Fruit fly (Drosophila melanogaster): ENCODE results near the gene CG3527.
A peak's percentile ranks its signal among the peaks of the same experiment; 100 is the strongest.

Gene CG3527

DNA sequence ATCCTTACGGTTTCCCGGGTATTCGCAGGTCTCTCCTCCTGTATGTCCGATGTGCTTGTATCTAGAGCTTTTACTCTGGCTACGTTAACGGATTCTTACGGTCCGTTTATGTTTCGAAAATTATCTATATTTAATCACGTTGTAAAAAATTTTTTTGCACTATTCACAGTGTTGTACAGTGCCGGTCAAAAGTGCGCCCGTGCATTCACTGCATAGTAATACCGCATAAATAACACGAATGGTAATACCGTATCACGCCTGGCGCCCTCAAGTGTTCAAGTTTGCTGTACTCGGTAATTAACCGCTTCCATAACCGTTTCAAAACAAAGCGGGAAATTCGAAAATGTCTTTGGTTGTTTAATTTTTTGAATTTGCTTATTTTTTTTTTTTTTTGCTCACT, 2.2 kb downstream of the CG3527 start, which contains the start of gene CG11444 (continued):
- TF ChIP-seq C15 (GFP tag; IDR thresholded peaks at IDR 0.05) (no peak), NFAT (GFP tag; IDR thresholded peaks at IDR 0.05) (peak; percentile 50; the same call in 1 of the 2 replicates), CG11247 (GFP tag; IDR thresholded peaks at IDR 0.05) (peak; percentile 26; the same call in 1 of the 2 replicates), CG12219 (GFP tag; optimal IDR thresholded peaks at IDR 0.05) (no peak), CG5245 (GFP tag; optimal IDR thresholded peaks at IDR 0.05) (peak; percentile 26), CG7745 (tag; optimal IDR thresholded peaks at IDR 0.05) (no peak), CG11560 (tag; IDR thresholded peaks at IDR 0.05) (no peak), Hsf (GFP tag; optimal IDR thresholded peaks at IDR 0.05) (peak; percentile 53), psq (GFP tag; optimal IDR thresholded peaks at IDR 0.05) (no peak), Fer2 (tag; optimal IDR thresholded peaks at IDR 0.05) (no peak), lbe (GFP tag; optimal IDR thresholded peaks at IDR 0.05) (peak; percentile 50), Taf1 (GFP tag; IDR thresholded peaks at IDR 0.05) (no peak), CG17361 (GFP tag; IDR thresholded peaks at IDR 0.05) (0 out of 3 replicates have a peak, but pooled peaks have one; percentile 15), jumu (GFP tag; optimal IDR thresholded peaks at IDR 0.05) (peak; percentile 4), pros (GFP tag; optimal IDR thresholded peaks at IDR 0.05) (no peak), Fer1 (GFP tag; optimal IDR thresholded peaks at IDR 0.05) (peak; percentile 52), CG34376 (GFP tag; optimal IDR thresholded peaks at IDR 0.05) (peak; percentile 22), crol (GFP tag; IDR thresholded peaks at IDR 0.05) (no peak), CG2875 (GFP tag; optimal IDR thresholded peaks at IDR 0.05) (no peak), lov (optimal IDR thresholded peaks at IDR 0.05) (no peak), lov (GFP tag; IDR thresholded peaks at IDR 0.05) (no peak), Dll (GFP tag; IDR thresholded peaks at IDR 0.05; ENCODE audit: partially characterized antibody) (no peak), Dad (GFP tag; optimal IDR thresholded peaks at IDR 0.05) (peak; percentile 38), CG11723 (GFP tag; optimal IDR thresholded peaks at IDR 0.05) (no peak), CG15696 (tag; optimal IDR thresholded peaks at IDR 0.05) (no peak), CG4404 (GFP tag; IDR thresholded peaks at IDR 0.05) (no peak), Mes4 (GFP tag; optimal IDR thresholded peaks at IDR 0.05) (no peak), Side (GFP tag; optimal IDR thresholded peaks at IDR 0.05) (peak; percentile 21), Sin3A (optimal IDR thresholded peaks at IDR 0.05) (peak; percentile 41), sqz (GFP tag; optimal IDR thresholded peaks at IDR 0.05) (peak; percentile 73), CG4282 (GFP tag; optimal IDR thresholded peaks at IDR 0.05) (peak; percentile 43), HmgZ (tag; optimal IDR thresholded peaks at IDR 0.05) (peak; percentile 74), CG15479 (GFP tag; optimal IDR thresholded peaks at IDR 0.05) (no peak), scrt (GFP tag; optimal IDR thresholded peaks at IDR 0.05) (no peak), klu (GFP tag; IDR thresholded peaks at IDR 0.05) (no peak), sima (GFP tag; optimal IDR thresholded peaks at IDR 0.05) (no peak), ind (GFP tag; optimal IDR thresholded peaks at IDR 0.05) (peak; percentile 17), CG14710 (tag; optimal IDR thresholded peaks at IDR 0.05) (peak; percentile 63), eve (GFP tag; optimal IDR thresholded peaks at IDR 0.05) (no peak), Xbp1 (GFP tag; optimal IDR thresholded peaks at IDR 0.05) (peak; percentile 61), Mad (GFP tag; optimal IDR thresholded peaks at IDR 0.05) (peak; percentile 24), CG7963 (GFP tag; IDR thresholded peaks at IDR 0.05; ENCODE audit: partially characterized antibody) (no peak), schlank (tag; optimal IDR thresholded peaks at IDR 0.05) (no peak), corto (GFP tag; optimal IDR thresholded peaks at IDR 0.05) (no peak), CG9876 (GFP tag; optimal IDR thresholded peaks at IDR 0.05) (peak; percentile 33), CG9932 (GFP tag; IDR thresholded peaks at IDR 0.05) (peak; percentile 67), cas (GFP tag; IDR thresholded peaks at IDR 0.05) (no peak), lmd (GFP tag; IDR thresholded peaks at IDR 0.05) (no peak), CG2116 (GFP tag; optimal IDR thresholded peaks at IDR 0.05) (peak; percentile 75), amos (GFP tag; IDR thresholded peaks at IDR 0.05; ENCODE audit: partially characterized antibody) (peak; percentile 10; the same call in 1 of the 2 replicates), Dref (GFP tag; IDR thresholded peaks at IDR 0.05) (peak; percentile 47; the same call in 1 of the 2 replicates), peb (GFP tag; IDR thresholded peaks at IDR 0.05) (no peak), fu2 (GFP tag; optimal IDR thresholded peaks at IDR 0.05) (peak; percentile 42)
